Worm (Caenorhabditis elegans) whole organism, L3 larva: ENCODE results near the gene npr-40.

Experiments used
- aly-2 ChIP-seq: fragments of 150-350 bp; optimal IDR thresholded peaks from 2 replicates; lab custom pipeline; 2014; ENCODE audit warnings: missing biosample characterization, missing genetic modification characterization
- ceh-16 ChIP-seq: sonication (generic microtip); optimal IDR thresholded peaks from 2 replicates; lab custom pipeline; 2017; ENCODE audit warnings: missing biosample characterization, missing genetic modification characterization
- daf-12 ChIP-seq: fragments of 150-350 bp; optimal IDR thresholded peaks from 2 replicates; lab custom pipeline; 2014; ENCODE audit warnings: missing biosample characterization, missing genetic modification reagents, missing genetic modification characterization
- egl-27 ChIP-seq: sonication (generic microtip); optimal IDR thresholded peaks from 4 replicates; lab custom pipeline; 2017; ENCODE audit warnings: missing biosample characterization, missing genetic modification reagents, missing genetic modification characterization
- elt-2 ChIP-seq: sonication (generic microtip); optimal IDR thresholded peaks from 2 replicates; lab custom pipeline; 2016; ENCODE audit warnings: missing genetic modification reagents, mild to moderate bottlenecking, missing genetic modification characterization, missing compliant biosample characterization
- elt-3 ChIP-seq, 3 experiments: fragments of 150-350 bp in 1 of 3; sonication (generic microtip) in 2 of 3; optimal IDR thresholded peaks; 2 replicates in 2 of 3; 4 replicates in 1 of 3; lab custom pipeline; 2014 to 2017; ENCODE audit warnings: missing biosample characterization in 3 of 3, missing genetic modification characterization in 3 of 3
- eor-1 ChIP-seq, 2 experiments: fragments of 150-350 bp; optimal IDR thresholded peaks; 2 replicates each; lab custom pipeline; 2014 to 2018; ENCODE audit warnings: missing biosample characterization in 2 of 2, missing genetic modification characterization in 2 of 2
- fkh-10 ChIP-seq: sonication (generic microtip); optimal IDR thresholded peaks from 2 replicates; lab custom pipeline; 2017; ENCODE audit warnings: missing biosample characterization, missing genetic modification reagents, missing genetic modification characterization
- fkh-2 ChIP-seq: fragments of 150-350 bp; optimal IDR thresholded peaks from 2 replicates; lab custom pipeline; 2014; ENCODE audit warnings: missing biosample characterization, missing genetic modification reagents, missing genetic modification characterization
- hmg-11 ChIP-seq: sonication (generic microtip); optimal IDR thresholded peaks from 2 replicates; lab custom pipeline; 2016; ENCODE audit warnings: missing genetic modification characterization, missing compliant biosample characterization
- lin-15B ChIP-seq: fragments of 150-350 bp; optimal IDR thresholded peaks from 2 replicates; lab custom pipeline; 2014; ENCODE audit warnings: missing biosample characterization, missing genetic modification characterization
- lin-39 ChIP-seq: fragments of 150-350 bp; optimal IDR thresholded peaks from 2 replicates; lab custom pipeline; 2018; ENCODE audit warnings: missing biosample characterization, missing genetic modification reagents, missing genetic modification characterization
- nfya-1 ChIP-seq: sonication (generic microtip); optimal IDR thresholded peaks from 2 replicates; lab custom pipeline; 2017; ENCODE audit warnings: missing genetic modification characterization, mild to moderate bottlenecking, missing compliant biosample characterization, antibody characterized with exemption, moderate library complexity; ENCODE audit not compliant: insufficient read depth
- nhr-11 ChIP-seq: fragments of 150-350 bp; optimal IDR thresholded peaks from 2 replicates; lab custom pipeline; 2014; ENCODE audit warnings: missing biosample characterization, missing genetic modification characterization
- nhr-12 ChIP-seq: fragments of 150-350 bp; optimal IDR thresholded peaks from 2 replicates; lab custom pipeline; 2014; ENCODE audit warnings: missing biosample characterization, missing genetic modification characterization
- nhr-23 ChIP-seq: fragments of 150-350 bp; optimal IDR thresholded peaks from 2 replicates; lab custom pipeline; 2014; ENCODE audit warnings: missing biosample characterization, missing genetic modification reagents, missing genetic modification characterization
- nhr-25 ChIP-seq: sonication (generic microtip); optimal IDR thresholded peaks from 2 replicates; lab custom pipeline; 2017; ENCODE audit warnings: missing biosample characterization, missing genetic modification characterization
- nhr-28 ChIP-seq: fragments of 150-350 bp; optimal IDR thresholded peaks from 2 replicates; lab custom pipeline; 2014; ENCODE audit warnings: missing biosample characterization, missing genetic modification characterization
- nhr-43 ChIP-seq: sonication (generic microtip); optimal IDR thresholded peaks from 2 replicates; lab custom pipeline; 2016; ENCODE audit warnings: mild to moderate bottlenecking, missing genetic modification characterization, missing compliant biosample characterization; ENCODE audit not compliant: poor library complexity, severe bottlenecking
- nhr-67 ChIP-seq: fragments of 150-350 bp; optimal IDR thresholded peaks from 2 replicates; lab custom pipeline; 2014; ENCODE audit warnings: missing biosample characterization, missing genetic modification characterization
- nhr-76 ChIP-seq: fragments of 150-350 bp; sonication (generic microtip); optimal IDR thresholded peaks from 5 replicates; lab custom pipeline; 2014; ENCODE audit warnings: missing biosample characterization, missing genetic modification characterization
- nhr-77 ChIP-seq: fragments of 150-350 bp; optimal IDR thresholded peaks from 2 replicates; lab custom pipeline; 2014; ENCODE audit warnings: missing biosample characterization, missing genetic modification characterization
- skn-1 ChIP-seq: fragments of 150-350 bp; optimal IDR thresholded peaks from 2 replicates; lab custom pipeline; 2014; ENCODE audit warnings: missing biosample characterization, missing genetic modification characterization
- snpc-4 ChIP-seq: fragments of 150-350 bp; optimal IDR thresholded peaks from 2 replicates; lab custom pipeline; 2014; ENCODE audit warnings: missing biosample characterization, missing genetic modification characterization
- tbx-2 ChIP-seq: sonication (generic microtip); optimal IDR thresholded peaks from 2 replicates; lab custom pipeline; 2016; ENCODE audit warnings: mild to moderate bottlenecking, missing genetic modification characterization, missing compliant biosample characterization
- unc-39 ChIP-seq: sonication (generic microtip); optimal IDR thresholded peaks from 4 replicates; lab custom pipeline; 2017; ENCODE audit warnings: missing biosample characterization, missing genetic modification characterization
- unc-62 ChIP-seq: fragments of 150-350 bp; sonication (generic microtip); optimal IDR thresholded peaks from 4 replicates; lab custom pipeline; 2014; ENCODE audit warnings: missing biosample characterization, missing genetic modification reagents, missing genetic modification characterization
- ztf-11 ChIP-seq: fragments of 150-350 bp; optimal IDR thresholded peaks from 2 replicates; lab custom pipeline; 2014; ENCODE audit warnings: missing biosample characterization, missing genetic modification characterization
- ztf-4 ChIP-seq: fragments of 150-350 bp; optimal IDR thresholded peaks from 2 replicates; lab custom pipeline; 2014; ENCODE audit warnings: missing biosample characterization, missing genetic modification characterization

npr-40 gene

ce11 chrX:14900487-14900886, 18.2 kb upstream of the npr-40 start:
- TF ChIP-seq nhr-25 (tag; lab: Kevin White, UChicago) (peak; percentile 47), nhr-43 (peak; percentile 0), lin-15B (tag; lab: Kevin White, UChicago) (no peak), elt-3 (tag; optimal IDR thresholded peaks at IDR 0.05; lab: Kevin White, UChicago) (peak in 2 of 3 experiments; percentile 26 to 27)

DNA sequence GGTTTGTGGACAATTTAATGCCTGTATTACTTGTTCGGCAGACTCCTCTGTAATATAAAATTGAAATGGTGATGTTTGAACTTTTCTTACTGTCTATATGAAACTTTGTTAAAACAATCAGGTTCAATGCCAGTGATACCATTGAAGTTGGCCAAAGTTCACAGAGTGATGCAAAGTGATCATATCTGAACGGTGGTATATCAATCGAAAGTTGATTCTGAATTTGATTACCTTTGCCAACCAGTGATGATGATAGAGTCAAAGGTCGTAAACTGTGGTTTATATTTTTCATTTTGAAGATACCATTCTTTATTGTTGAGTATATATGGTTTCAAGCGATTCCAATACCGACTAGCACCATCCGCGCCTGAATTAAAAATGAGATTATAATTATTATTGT, 15.2 kb upstream of the npr-40 start:
- TF ChIP-seq elt-3 (tag; optimal IDR thresholded peaks at IDR 0.05; lab: Kevin White, UChicago) = peak in 2 of 3 experiments; percentile 54 to 67
- no peak for TF ChIP-seq nhr-12

DNA sequence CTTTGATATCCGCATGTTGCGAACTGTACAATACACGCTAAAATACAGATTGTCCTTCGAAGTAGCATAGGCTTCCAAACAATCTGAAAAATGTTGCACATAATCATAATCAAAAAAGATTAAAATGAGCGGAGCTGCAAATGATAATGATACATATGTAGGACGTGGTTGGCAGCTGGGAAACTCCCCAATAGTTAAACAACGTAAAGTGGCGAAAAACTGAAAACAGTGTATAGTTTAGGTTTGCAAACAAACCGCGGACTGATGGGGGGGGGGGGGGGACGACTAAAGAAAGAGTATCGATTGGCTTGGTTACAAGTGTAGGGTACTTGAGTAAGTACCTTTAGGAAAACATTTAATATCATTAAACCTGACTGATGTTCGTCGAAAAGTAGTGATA, 13.5 kb upstream of the npr-40 start, which contains the start of gene hex-5:
Gene hex-5 (minus strand): TSS at position 101 of the 400 bp plus-strand sequence.
- TF ChIP-seq elt-2 (no peak), hmg-11 (tag; lab: Kevin White, UChicago) (no peak), ztf-4 (tag; lab: Kevin White, UChicago) (no peak), lin-15B (tag; lab: Kevin White, UChicago) (no peak), daf-12 (no peak), snpc-4 (tag; lab: Kevin White, UChicago) (no peak), nhr-23 (tag; lab: Kevin White, UChicago) (no peak), aly-2 (tag; lab: Kevin White, UChicago) (no peak), nhr-12 (no peak), lin-39 (tag; lab: Kevin White, UChicago) (no peak), nfya-1 (tag; lab: Kevin White, UChicago) (no peak), fkh-2 (tag; lab: Kevin White, UChicago) (no peak), nhr-28 (tag; lab: Kevin White, UChicago) (no peak), unc-39 (tag; lab: Kevin White, UChicago) (no peak), unc-62 (GFP tag; lab: Kevin White, UChicago) (no peak), nhr-11 (tag; lab: Kevin White, UChicago) (no peak), nhr-77 (tag; lab: Kevin White, UChicago) (no peak), nhr-76 (tag; lab: Kevin White, UChicago) (no peak), skn-1 (tag; lab: Kevin White, UChicago) (no peak), tbx-2 (tag; lab: Kevin White, UChicago) (no peak)

DNA sequence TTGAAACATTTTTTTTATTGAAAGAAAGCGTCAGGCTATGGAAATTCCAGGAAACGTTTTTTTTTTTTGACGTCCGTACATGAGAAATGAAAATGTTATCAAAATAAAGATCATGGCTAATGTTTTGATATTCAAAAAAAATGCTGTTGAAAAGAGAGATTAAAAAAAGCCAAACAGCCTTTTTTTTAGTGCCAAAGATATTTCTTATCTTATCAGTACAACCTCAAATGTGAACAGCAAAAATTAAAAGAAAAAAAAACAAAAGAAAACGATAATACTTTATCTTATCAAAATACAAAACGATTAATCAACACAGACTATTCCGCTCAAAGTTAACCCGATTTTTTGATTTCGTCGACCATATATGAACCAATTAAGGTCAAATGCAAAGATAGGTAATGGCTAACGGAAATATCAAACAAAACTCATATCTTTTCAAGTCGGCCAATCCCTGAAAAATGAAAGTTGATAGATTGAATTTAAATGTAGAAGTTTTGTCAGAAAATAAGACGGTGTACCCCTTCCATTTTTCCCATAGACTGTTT, 11.3 kb upstream of the npr-40 start:
- TF ChIP-seq nfya-1 (tag; lab: Kevin White, UChicago) = no peak
- no peak for TF ChIP-seq lin-15B (tag; lab: Kevin White, UChicago)
- no peak for TF ChIP-seq ztf-11
- no peak for TF ChIP-seq lin-39 (tag; lab: Kevin White, UChicago)
- peak; percentile 22 for TF ChIP-seq nhr-23 (tag; lab: Kevin White, UChicago)
- TF ChIP-seq egl-27 (tag; lab: Kevin White, UChicago) = no peak
- TF ChIP-seq ztf-4 (tag; lab: Kevin White, UChicago) = no peak
- TF ChIP-seq tbx-2 (tag; lab: Kevin White, UChicago) = no peak
- peak; percentile 18 for TF ChIP-seq nhr-76 (tag; lab: Kevin White, UChicago)
- no peak for TF ChIP-seq elt-2
- no peak for TF ChIP-seq eor-1 (tag; optimal IDR thresholded peaks at IDR 0.05; lab: Kevin White, UChicago)
- peak in 1 of 3 experiments; percentile 37 for TF ChIP-seq elt-3 (tag; optimal IDR thresholded peaks at IDR 0.05; lab: Kevin White, UChicago)
- TF ChIP-seq, all 47 proteins: peak for 3

- TF ChIP-seq elt-3 (tag; optimal IDR thresholded peaks at IDR 0.05; lab: Kevin White, UChicago) (no peak), fkh-10 (GFP tag; lab: Kevin White, UChicago) (peak; percentile 85), lin-39 (tag; lab: Kevin White, UChicago) (no peak), nhr-67 (tag; lab: Kevin White, UChicago) (no peak), nhr-12 (no peak), ztf-4 (tag; lab: Kevin White, UChicago) (no peak), nhr-28 (tag; lab: Kevin White, UChicago) (no peak)
Observed at ce11 chrX:14910689-14911088, 7.9 kb upstream of the npr-40 start.

DNA sequence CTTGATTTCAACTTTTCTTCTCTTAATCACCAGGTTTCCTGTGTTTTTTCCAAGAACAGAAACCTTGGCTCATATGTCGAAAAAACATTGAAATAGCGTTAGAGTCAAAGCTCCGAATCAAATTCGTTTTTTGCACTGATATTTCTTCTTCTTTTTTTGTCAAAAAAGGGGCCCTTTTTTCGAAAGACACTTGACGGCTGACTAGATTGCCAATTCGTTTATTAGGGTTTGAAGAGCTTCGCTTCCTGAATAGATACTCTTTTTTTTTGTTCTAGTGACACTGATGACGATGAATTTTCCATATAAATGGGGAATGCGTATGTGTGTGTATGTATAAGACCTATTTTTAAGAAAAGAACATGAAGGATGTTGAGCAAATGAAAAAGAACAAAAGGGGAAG, 1.9 kb upstream of the npr-40 start:
- no peak for TF ChIP-seq ceh-16 (tag; lab: Kevin White, UChicago)
- peak; percentile 9 for TF ChIP-seq fkh-10 (GFP tag; lab: Kevin White, UChicago)
